Fruit fly (Drosophila melanogaster) Kc167 (cell line): ENCODE data around the gene yellow-e2.

ENCODE experiments used
- Sin3A ChIP-seq: fragments of >200 bp; optimal IDR thresholded peaks from 2 replicates; lab custom pipeline; 2018; ENCODE audit warnings: missing external identifiers
- psq ChIP-seq: fragments of >200 bp; optimal IDR thresholded peaks from 2 replicates; lab custom pipeline; 2017; ENCODE audit warnings: missing external identifiers

DNA sequence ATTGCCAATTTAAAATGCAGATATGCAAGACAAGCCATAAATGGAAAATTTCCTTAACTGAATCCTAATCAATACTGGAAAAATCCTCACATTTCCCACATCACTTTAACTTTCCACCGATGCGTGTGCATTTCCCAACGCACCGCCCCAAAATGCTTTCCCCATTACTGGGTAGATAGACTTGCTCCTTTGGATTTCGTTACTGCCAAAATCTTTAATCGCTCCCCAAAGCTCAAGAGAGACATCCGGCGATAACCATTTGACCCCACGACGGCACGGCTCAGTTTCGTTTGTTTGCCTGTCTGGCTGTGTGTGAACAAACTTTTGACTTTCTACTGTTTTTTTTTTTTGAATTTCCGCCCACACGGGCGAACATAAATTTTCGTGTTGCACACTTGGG, 16.3 kb downstream of the yellow-e2 start:
- TF ChIP-seq psq (no peak), Sin3A (lab: Kevin White, UChicago) (no peak)
